Worm (Caenorhabditis elegans) whole organism, L4 larva: ENCODE measurements around the gene tig-3.

ENCODE experiments used
- F49E8.2 ChIP-seq: sonication (generic microtip); optimal IDR thresholded peaks from 2 replicates; lab custom pipeline; 2016; ENCODE audit warnings: missing compliant biosample characterization, mild to moderate bottlenecking, missing genetic modification characterization, borderline replicate concordance
- R02D3.7 ChIP-seq: fragments of 150-350 bp; sonication (generic microtip); optimal IDR thresholded peaks from 3 replicates; lab custom pipeline; 2014; ENCODE audit warnings: missing biosample characterization, missing genetic modification characterization
- ZK546.5 ChIP-seq, 2 experiments: sonication (generic microtip); optimal IDR thresholded peaks; 2 replicates each; lab custom pipeline; 2017; ENCODE audit warnings: missing biosample characterization in 2 of 2, missing genetic modification characterization in 2 of 2
- cey-2 ChIP-seq: sonication (generic microtip); optimal IDR thresholded peaks from 3 replicates; lab custom pipeline; 2017; ENCODE audit warnings: missing genetic modification characterization, mild to moderate bottlenecking, missing compliant biosample characterization, antibody characterized with exemption, borderline replicate concordance; ENCODE audit not compliant: insufficient read depth
- dpl-1 ChIP-seq: fragments of 150-350 bp; optimal IDR thresholded peaks from 2 replicates; lab custom pipeline; 2014; ENCODE audit warnings: missing biosample characterization, missing genetic modification reagents, missing genetic modification characterization
- lin-39 ChIP-seq: fragments of 150-350 bp; optimal IDR thresholded peaks from 2 replicates; lab custom pipeline; 2014; ENCODE audit warnings: missing biosample characterization, missing genetic modification reagents, missing genetic modification characterization
- lsy-2 ChIP-seq, 2 experiments: fragments of 150-350 bp in 1 of 2; sonication (generic microtip) in 1 of 2; optimal IDR thresholded peaks; 2 replicates each; lab custom pipeline; 2014 to 2017; ENCODE audit warnings: missing biosample characterization in 2 of 2, missing genetic modification characterization in 2 of 2
- mdl-1 ChIP-seq, 2 experiments: fragments of 150-350 bp in 1 of 2; sonication (generic microtip) in 1 of 2; optimal IDR thresholded peaks; 2 replicates each; lab custom pipeline; 2014 to 2017; ENCODE audit warnings: missing biosample characterization in 2 of 2, missing genetic modification characterization in 2 of 2
- mep-1 ChIP-seq: fragments of 150-350 bp; sonication (generic microtip); optimal IDR thresholded peaks from 3 replicates; lab custom pipeline; 2014; ENCODE audit warnings: missing biosample characterization, missing genetic modification characterization
- nhr-76 ChIP-seq: fragments of 150-350 bp; optimal IDR thresholded peaks from 2 replicates; lab custom pipeline; 2014; ENCODE audit warnings: missing biosample characterization, missing genetic modification characterization
- vab-7 ChIP-seq: fragments of 200-800 bp; sonication (Bioruptor generic); IDR thresholded peaks from 2 replicates; pipeline ENCODE4 v1.3.6; 2022; ENCODE audit warnings: missing genetic modification reagents, missing genetic modification characterization, missing compliant biosample characterization

DNA sequence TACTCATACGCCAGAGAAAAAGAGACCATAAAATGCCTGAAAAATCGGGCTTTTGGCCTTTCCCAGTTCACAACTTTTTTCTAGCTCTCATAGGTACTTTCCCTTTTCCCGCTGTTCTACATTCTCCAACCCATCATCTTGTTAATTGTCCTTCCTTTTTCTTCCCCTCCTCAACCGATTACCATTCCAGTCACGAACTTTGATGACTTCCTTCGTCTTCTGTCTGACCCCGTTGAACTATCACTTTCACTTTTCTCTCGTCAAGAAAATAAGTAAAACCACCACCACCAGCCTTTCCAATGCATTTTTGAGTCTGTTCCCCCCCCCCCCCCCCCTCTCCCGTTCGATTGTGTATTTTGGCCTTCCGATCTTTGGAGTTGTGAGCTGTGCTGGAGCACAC is 9.0 kb upstream of the tig-3 start:
- TF ChIP-seq lsy-2 (tag; optimal IDR thresholded peaks at IDR 0.05; lab: Kevin White, UChicago) = no peak
- no peak for TF ChIP-seq vab-7 (GFP tag; lab: Robert Waterston, UW)
- TF ChIP-seq F49E8.2 (tag; lab: Kevin White, UChicago) = no peak
- TF ChIP-seq lin-39 (tag; lab: Kevin White, UChicago) = no peak
- no peak for TF ChIP-seq dpl-1
- no peak for TF ChIP-seq cey-2 (tag; lab: Kevin White, UChicago)
- no peak for TF ChIP-seq nhr-76 (tag; lab: Kevin White, UChicago)
- no peak for TF ChIP-seq R02D3.7 (tag; lab: Kevin White, UChicago)
- no peak for TF ChIP-seq mep-1 (tag; lab: Kevin White, UChicago)
- no peak for TF ChIP-seq mdl-1 (tag; optimal IDR thresholded peaks at IDR 0.05; lab: Kevin White, UChicago)
- TF ChIP-seq ZK546.5 (tag; optimal IDR thresholded peaks at IDR 0.05; lab: Kevin White, UChicago) = no peak
